Fruit fly (Drosophila melanogaster): ENCODE measurements around the gene CG12268.

- TF ChIP-seq Mnt (GFP tag; optimal IDR thresholded peaks at IDR 0.05) (no peak), CG7101 (tag; optimal IDR thresholded peaks at IDR 0.05) (no peak)
Observed at dm6 chr3R:23948324-23948465, at the start of gene CG12268.
